Fruit fly (Drosophila melanogaster): ENCODE measurements around the gene Oamb.

dm6 chr3R:20745238-20745637, 30.9 kb upstream of the Oamb start, which contains the start of gene CG31200:
- TF ChIP-seq lz (GFP tag; optimal IDR thresholded peaks at IDR 0.05) (no peak), Sox102F (GFP tag; optimal IDR thresholded peaks at IDR 0.05) (no peak), Sox14 (GFP tag; optimal IDR thresholded peaks at IDR 0.05) (no peak), fd59A (GFP tag; optimal IDR thresholded peaks at IDR 0.05) (no peak), CG6808 (GFP tag; optimal IDR thresholded peaks at IDR 0.05) (no peak), CG10669 (GFP tag; optimal IDR thresholded peaks at IDR 0.05) (no peak), esn (GFP tag; optimal IDR thresholded peaks at IDR 0.05) (no peak), CG8319 (GFP tag; optimal IDR thresholded peaks at IDR 0.05) (no peak)

All from whole organism, prepupa.